Worm (Caenorhabditis elegans): ENCODE measurements around the gene Y53G8AL.1.
A peak's percentile ranks its signal among the peaks of the same experiment; 100 is the strongest.

Gene Y53G8AL.1

ce11 chrIII:3241361-3241760, 8.5 kb downstream of the Y53G8AL.1 start:
- peak; percentile 18 for TF ChIP-seq ceh-48 (tag; optimal IDR thresholded peaks at IDR 0.05)
- TF ChIP-seq elt-2 (tag; optimal IDR thresholded peaks at IDR 0.05), result no peak

DNA sequence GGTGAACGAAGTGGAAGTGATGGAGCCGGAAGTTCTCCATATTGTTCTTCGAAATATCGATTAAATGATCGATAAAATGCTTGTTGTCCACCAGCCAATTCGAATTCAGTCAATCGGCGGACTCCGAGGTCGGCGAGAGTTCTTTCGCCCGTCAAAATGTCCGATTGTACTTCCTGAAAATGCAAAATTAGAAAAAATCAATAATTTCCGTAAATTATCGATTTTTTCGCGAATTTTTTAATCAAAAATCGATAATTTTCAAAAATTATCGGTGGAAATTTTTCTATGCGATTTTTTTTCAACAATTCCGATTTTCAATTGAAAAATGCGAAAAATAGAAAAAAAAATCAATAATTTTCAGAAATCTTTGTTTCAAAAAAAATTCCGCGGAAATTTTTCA, 9.0 kb downstream of the Y53G8AL.1 start:
- TF ChIP-seq pha-2 (tag; optimal IDR thresholded peaks at IDR 0.05) (no peak), ceh-2 (tag; optimal IDR thresholded peaks at IDR 0.05) (no peak), tbx-7 (tag; optimal IDR thresholded peaks at IDR 0.05) (no peak), fax-1 (tag; optimal IDR thresholded peaks at IDR 0.05) (no peak), hlh-6 (tag; optimal IDR thresholded peaks at IDR 0.05) (no peak), nfya-1 (tag; optimal IDR thresholded peaks at IDR 0.05) (no peak), pha-4 (tag; optimal IDR thresholded peaks at IDR 0.05) (no peak), ceh-22 (tag; optimal IDR thresholded peaks at IDR 0.05) (no peak), hlh-15 (tag; optimal IDR thresholded peaks at IDR 0.05) (no peak), syd-9 (tag; optimal IDR thresholded peaks at IDR 0.05) (no peak), pat-9 (tag; optimal IDR thresholded peaks at IDR 0.05) (no peak), sox-2 (GFP tag; IDR thresholded peaks at IDR 0.05) (no peak), C38D4.7 (GFP tag; optimal IDR thresholded peaks at IDR 0.05) (no peak), ceh-6 (GFP tag; optimal IDR thresholded peaks at IDR 0.05) (no peak), unc-42 (tag; optimal IDR thresholded peaks at IDR 0.05) (no peak), ceh-45 (GFP tag; IDR thresholded peaks at IDR 0.05) (no peak), ceh-18 (tag; optimal IDR thresholded peaks at IDR 0.05) (no peak)

DNA sequence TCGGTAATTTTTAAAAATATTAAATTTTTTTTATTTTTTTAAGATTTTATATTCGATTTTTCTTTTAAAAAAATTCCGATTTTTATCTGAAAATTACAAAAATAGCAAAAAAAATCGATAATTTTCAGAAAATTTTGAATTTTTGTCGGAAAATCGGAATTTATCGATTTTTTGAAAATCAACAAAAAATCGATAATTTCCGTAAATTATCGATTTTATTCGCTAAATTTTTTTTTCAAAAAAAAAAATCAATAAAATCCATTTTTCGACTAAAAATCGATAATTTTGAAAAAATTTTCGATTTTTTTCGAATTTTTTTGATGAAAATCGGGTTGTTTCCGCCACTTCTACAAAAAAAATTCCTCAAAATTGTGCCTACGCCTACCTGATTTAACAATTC, 9.5 kb downstream of the Y53G8AL.1 start:
- TF ChIP-seq C08G9.2 (tag; optimal IDR thresholded peaks at IDR 0.05), result no peak
- peak; percentile 41 for TF ChIP-seq ceh-48 (tag; optimal IDR thresholded peaks at IDR 0.05)
- TF ChIP-seq ceh-30 (tag; optimal IDR thresholded peaks at IDR 0.05), result no peak
- no peak for TF ChIP-seq hlh-30 (tag; optimal IDR thresholded peaks at IDR 0.05; ENCODE audit: insufficient read depth)
- no peak for TF ChIP-seq gmeb-2 (tag; optimal IDR thresholded peaks at IDR 0.05)
- TF ChIP-seq dve-1 (tag; optimal IDR thresholded peaks at IDR 0.05), result no peak
- TF ChIP-seq pha-2 (tag; optimal IDR thresholded peaks at IDR 0.05), result no peak

DNA sequence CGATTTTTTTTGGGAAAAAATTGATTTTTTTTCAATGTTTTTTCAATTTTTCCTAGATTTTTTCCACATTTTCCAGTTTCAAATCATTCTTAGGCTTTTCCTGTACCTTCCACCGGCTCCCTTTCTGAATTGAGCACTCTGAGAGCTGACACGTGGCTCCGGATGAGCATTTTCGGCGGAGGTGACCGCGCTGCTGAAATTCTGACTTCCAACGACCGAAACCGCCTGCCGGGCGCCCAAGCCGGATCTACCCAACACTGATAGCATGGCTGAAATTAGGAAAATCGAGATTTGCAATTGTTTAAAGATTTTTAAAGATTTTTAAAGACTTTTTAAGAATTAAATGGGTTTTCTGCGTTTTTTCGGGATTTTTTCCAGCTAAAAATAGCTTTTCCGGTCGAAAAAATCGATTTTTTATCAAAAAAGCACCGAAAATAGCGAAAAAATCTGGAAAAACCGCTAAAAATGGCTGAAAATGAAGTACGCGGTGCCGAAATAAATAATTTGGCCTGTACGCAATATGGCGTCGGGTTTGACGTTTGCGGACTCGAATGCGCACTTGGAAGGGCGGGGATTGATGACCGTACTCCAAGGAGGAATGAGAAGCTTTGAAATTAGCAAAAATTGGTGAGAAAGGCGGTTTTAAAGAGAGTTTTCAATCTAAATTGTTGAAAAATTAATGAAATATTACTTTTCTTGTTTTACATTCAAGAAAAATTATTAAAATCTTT, 15.6 kb downstream of the Y53G8AL.1 start, which contains the start of gene nduf-9:
nduf-9 (minus strand) TSS at position 269 of the 731 bp plus-strand sequence.
- TF ChIP-seq ceh-48 (tag; optimal IDR thresholded peaks at IDR 0.05), result no peak
- no peak for TF ChIP-seq fkh-10 (GFP tag; optimal IDR thresholded peaks at IDR 0.05)
- no peak for TF ChIP-seq pag-3 (tag; optimal IDR thresholded peaks at IDR 0.05; ENCODE audit: borderline replicate concordance)
- TF ChIP-seq elt-2 (tag; optimal IDR thresholded peaks at IDR 0.05), result peak; percentile 12
- TF ChIP-seq elt-4 (tag; optimal IDR thresholded peaks at IDR 0.05), result no peak
- TF ChIP-seq pax-1 (tag; optimal IDR thresholded peaks at IDR 0.05), result no peak
- peak; percentile 69 for TF ChIP-seq nfya-1 (tag; optimal IDR thresholded peaks at IDR 0.05)
- TF ChIP-seq ceh-30 (tag; optimal IDR thresholded peaks at IDR 0.05), result peak; percentile 50
- TF ChIP-seq fax-1 (tag; optimal IDR thresholded peaks at IDR 0.05), result no peak
- no peak for TF ChIP-seq hlh-6 (tag; optimal IDR thresholded peaks at IDR 0.05)
- TF ChIP-seq hlh-15 (tag; optimal IDR thresholded peaks at IDR 0.05), result no peak
- TF ChIP-seq unc-86 (tag; optimal IDR thresholded peaks at IDR 0.05), result no peak
- no peak for TF ChIP-seq hlh-30 (tag; optimal IDR thresholded peaks at IDR 0.05; ENCODE audit: insufficient read depth)
- no peak for TF ChIP-seq pha-2 (tag; optimal IDR thresholded peaks at IDR 0.05)
- no peak for TF ChIP-seq K09A11.1 (tag; optimal IDR thresholded peaks at IDR 0.05; ENCODE audit: insufficient read depth)
- peak; percentile 47 for TF ChIP-seq unc-42 (tag; optimal IDR thresholded peaks at IDR 0.05)
- no peak for TF ChIP-seq ceh-24 (tag; optimal IDR thresholded peaks at IDR 0.05)
- TF ChIP-seq C08G9.2 (tag; optimal IDR thresholded peaks at IDR 0.05), result peak; percentile 24

DNA sequence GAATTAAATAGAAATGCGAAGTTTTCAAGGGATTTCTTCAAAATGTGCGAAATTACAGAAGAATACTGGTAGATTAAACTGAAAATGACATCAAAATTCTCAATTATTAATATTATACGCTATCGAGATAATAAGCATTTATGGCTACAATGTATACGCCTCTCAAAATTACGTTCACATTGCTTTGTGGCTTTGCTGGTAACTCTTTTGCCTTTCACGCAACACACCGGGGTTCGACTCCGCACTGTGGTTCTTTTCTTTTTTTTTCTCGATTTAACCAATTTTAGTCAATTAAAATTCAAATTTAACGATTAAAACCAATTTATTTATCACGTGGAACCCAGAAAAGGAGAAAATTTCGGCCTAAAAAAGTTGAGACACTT, 16.1 kb downstream of the Y53G8AL.1 start:
- peak; percentile 15 for TF ChIP-seq ceh-48 (tag; optimal IDR thresholded peaks at IDR 0.05)
- peak; percentile 12 for TF ChIP-seq unc-86 (tag; optimal IDR thresholded peaks at IDR 0.05)
- no peak for TF ChIP-seq hlh-8 (tag; optimal IDR thresholded peaks at IDR 0.05)
- TF ChIP-seq C38D4.7 (GFP tag; optimal IDR thresholded peaks at IDR 0.05), result peak; percentile 33
- TF ChIP-seq che-1 (tag; optimal IDR thresholded peaks at IDR 0.05), result peak; percentile 19
- no peak for TF ChIP-seq gmeb-2 (tag; optimal IDR thresholded peaks at IDR 0.05)
- no peak for TF ChIP-seq tbx-7 (tag; optimal IDR thresholded peaks at IDR 0.05)
- TF ChIP-seq eyg-1 (tag; optimal IDR thresholded peaks at IDR 0.05), result no peak
- no peak for TF ChIP-seq pat-9 (tag; optimal IDR thresholded peaks at IDR 0.05)
- no peak for TF ChIP-seq pros-1 (tag; optimal IDR thresholded peaks at IDR 0.05)

Data from whole organism, late embryonic.